Worm (Caenorhabditis elegans) whole organism, L4 larva: ENCODE results near the gene spp-16.

Source experiments
- aha-1 ChIP-seq: fragments of 150-350 bp; peaks from one replicate; lab custom pipeline; 2014; ENCODE audit warnings: missing biosample characterization, missing genetic modification characterization
- aly-2 ChIP-seq: sonication (generic microtip); optimal IDR thresholded peaks from 2 replicates; lab custom pipeline; 2018; ENCODE audit warnings: missing biosample characterization, missing genetic modification characterization
- ceh-20 ChIP-seq: fragments of 200-800 bp; sonication (Bioruptor generic); IDR thresholded peaks from 2 replicates; pipeline ENCODE4 v1.3.6; 2022; ENCODE audit warnings: missing genetic modification reagents, missing genetic modification characterization, missing compliant biosample characterization
- ceh-28 ChIP-seq: fragments of 150-350 bp; optimal IDR thresholded peaks from 2 replicates; lab custom pipeline; 2014; ENCODE audit warnings: missing biosample characterization, missing genetic modification reagents, missing genetic modification characterization
- fkh-10 ChIP-seq: fragments of 150-350 bp; optimal IDR thresholded peaks from 2 replicates; lab custom pipeline; 2014; ENCODE audit warnings: missing biosample characterization, missing genetic modification reagents, missing genetic modification characterization
- fos-1 ChIP-seq: fragments of 150-350 bp; optimal IDR thresholded peaks from 2 replicates; lab custom pipeline; 2014; ENCODE audit warnings: missing biosample characterization, missing genetic modification characterization
- gei-8 ChIP-seq: fragments of 200-800 bp; sonication (Bioruptor generic); optimal IDR thresholded peaks from 2 replicates; lab custom pipeline; 2018; ENCODE audit warnings: mild to moderate bottlenecking, missing genetic modification characterization, missing compliant biosample characterization
- mes-2 ChIP-seq: sonication (generic microtip); optimal IDR thresholded peaks from 2 replicates; lab custom pipeline; 2016; ENCODE audit warnings: missing genotype, mild to moderate bottlenecking, missing genetic modification characterization, missing compliant biosample characterization; ENCODE audit not compliant: poor library complexity, severe bottlenecking
- pha-4 ChIP-seq, 2 experiments: fragments of 150-350 bp in 1 of 2; fragments of 200-800 bp in 1 of 2; sonication (Bioruptor generic) in 1 of 2; IDR thresholded peaks in 1 of 2; optimal IDR thresholded peaks in 1 of 2; 2 replicates each; pipeline versions ENCODE4 v1.3.6 to Lab custom; 2014 to 2022; ENCODE audit warnings: missing genetic modification characterization in 2 of 2, missing genetic modification reagents in 2 of 2, missing biosample characterization in 1 of 2, missing compliant biosample characterization in 1 of 2
- unc-130 ChIP-seq: sonication (generic microtip); optimal IDR thresholded peaks from 2 replicates; lab custom pipeline; 2016; ENCODE audit warnings: missing genetic modification reagents, missing genetic modification characterization, missing compliant biosample characterization
- zip-2 ChIP-seq: fragments of 150-350 bp; optimal IDR thresholded peaks from 2 replicates; lab custom pipeline; 2014; ENCODE audit warnings: missing biosample characterization, missing genetic modification characterization

DNA sequence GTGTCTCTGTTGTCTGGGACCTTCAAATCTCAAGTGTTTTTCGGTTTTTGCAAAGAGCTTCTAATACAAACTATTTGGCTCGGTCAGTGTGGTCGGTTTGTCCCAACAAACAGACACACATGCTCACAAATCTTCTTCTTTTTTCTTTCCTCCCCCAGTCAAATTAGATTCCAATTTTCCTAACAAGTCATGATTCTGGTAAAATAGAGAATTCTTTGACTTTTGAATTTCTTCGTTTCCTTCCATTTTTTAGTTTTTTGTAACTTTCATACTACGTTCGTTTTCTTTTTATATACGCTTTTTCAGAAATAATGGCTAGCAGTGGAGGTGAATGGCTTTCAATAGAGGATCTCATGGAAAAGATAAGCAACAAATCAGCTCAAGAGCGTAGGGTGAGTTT is 2.6 kb upstream of the spp-16 start, which contains the start of gene F32D8.15:
- TF ChIP-seq ceh-20 (GFP tag; lab: Robert Waterston, UW) = no peak
- TF ChIP-seq aly-2 (tag; lab: Kevin White, UChicago) = no peak
- TF ChIP-seq mes-2 (tag; lab: Kevin White, UChicago) = no peak
- no peak for TF ChIP-seq aha-1 (tag; lab: Kevin White, UChicago)
- no peak for TF ChIP-seq gei-8 (GFP tag; lab: Kevin White, UChicago)
- no peak for TF ChIP-seq pha-4 (GFP tag; IDR thresholded peaks at IDR 0.05; lab: Robert Waterston, UW)
- no peak for TF ChIP-seq pha-4 (tag; optimal IDR thresholded peaks at IDR 0.05; lab: Kevin White, UChicago)
- no peak for TF ChIP-seq fkh-10
- no peak for TF ChIP-seq zip-2 (tag; lab: Kevin White, UChicago)
- no peak for TF ChIP-seq fos-1 (tag; lab: Kevin White, UChicago)
- TF ChIP-seq unc-130 (GFP tag; lab: Kevin White, UChicago) = no peak
- no peak for TF ChIP-seq ceh-28 (tag; lab: Kevin White, UChicago)
